Fruit fly (Drosophila melanogaster): Measurements from ENCODE around the gene D19B.

The D19B gene

DNA sequence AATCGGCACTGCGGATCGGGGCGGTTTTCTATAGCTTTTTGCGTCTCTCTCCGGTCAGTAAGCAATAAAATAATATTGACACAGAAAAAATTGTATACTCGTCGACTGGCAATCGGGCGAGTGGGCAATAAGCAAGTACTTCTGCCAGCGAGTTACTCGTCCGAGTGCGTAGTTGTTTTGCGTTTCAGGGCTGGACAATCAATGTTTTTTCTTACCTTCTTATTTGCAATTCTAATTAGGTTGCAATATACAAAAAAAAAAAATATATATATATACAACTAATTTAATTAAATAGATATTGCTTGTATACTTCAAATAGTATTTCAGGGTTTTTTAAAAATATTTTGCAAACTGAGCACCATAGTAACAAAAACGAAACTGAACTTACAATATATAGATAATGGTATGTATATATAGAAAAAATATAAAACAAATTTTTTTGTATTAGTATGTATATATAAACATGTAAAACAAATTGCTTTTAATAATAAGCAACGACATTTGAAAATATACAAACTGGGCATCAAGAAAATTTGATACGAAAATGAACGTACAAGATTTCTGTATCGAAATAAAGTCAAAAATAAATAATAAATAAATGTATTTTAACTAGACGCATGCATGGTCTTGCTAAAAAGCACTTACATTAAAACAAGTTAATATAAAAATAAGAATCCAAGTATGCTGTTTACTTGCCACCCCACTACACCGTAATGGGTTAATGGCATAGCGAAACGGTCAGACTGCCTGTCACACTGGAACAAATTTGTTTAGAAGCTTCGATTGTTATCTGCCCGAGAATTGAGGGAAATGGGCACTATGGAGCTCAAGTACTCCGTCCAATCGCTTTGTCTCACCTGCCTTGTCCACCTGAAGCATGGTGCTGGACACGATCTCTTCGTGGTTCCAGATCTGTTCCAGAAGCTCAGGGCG is 4.5 kb upstream of the D19B start, which contains the start of the genes D19A and CG7386 (continued):
- TF ChIP-seq Sox102F (GFP tag; optimal IDR thresholded peaks at IDR 0.05) = peak; percentile 58
- no peak for TF ChIP-seq p53 (GFP tag; optimal IDR thresholded peaks at IDR 0.05)
- TF ChIP-seq CG14050 (GFP tag; IDR thresholded peaks at IDR 0.05) = peak; percentile 47
- TF ChIP-seq Scr (GFP tag; IDR thresholded peaks at IDR 0.05; ENCODE audit: partially characterized antibody) = no peak
- TF ChIP-seq Asciz (GFP tag; optimal IDR thresholded peaks at IDR 0.05) = no peak
- no peak for TF ChIP-seq org-1 (GFP tag; optimal IDR thresholded peaks at IDR 0.05)
- no peak for TF ChIP-seq klu (GFP tag; IDR thresholded peaks at IDR 0.05)
- TF ChIP-seq CG10979 (tag; optimal IDR thresholded peaks at IDR 0.05) = peak; percentile 33
- peak; percentile 15; the same call in 1 of the 2 replicates for TF ChIP-seq chm (GFP tag; IDR thresholded peaks at IDR 0.05)
- TF ChIP-seq bigmax (GFP tag; optimal IDR thresholded peaks at IDR 0.05) = no peak
- no peak for TF ChIP-seq CG1529 (GFP tag; optimal IDR thresholded peaks at IDR 0.05)
- TF ChIP-seq CG11504 (tag; optimal IDR thresholded peaks at IDR 0.05) = peak; percentile 61
- peak; percentile 30 to 41 for TF ChIP-seq Pdp1 (GFP tag; optimal IDR thresholded peaks at IDR 0.05)
- TF ChIP-seq MTF-1 (GFP tag; optimal IDR thresholded peaks at IDR 0.05; ENCODE audit: borderline replicate concordance) = peak; percentile 8
- no peak for TF ChIP-seq Hey (tag; optimal IDR thresholded peaks at IDR 0.05)
- no peak for TF ChIP-seq corto (GFP tag; optimal IDR thresholded peaks at IDR 0.05)
- peak; percentile 5 for TF ChIP-seq Chrac-16 (GFP tag; optimal IDR thresholded peaks at IDR 0.05)
- no peak for TF ChIP-seq CG2129 (GFP tag; IDR thresholded peaks at IDR 0.05; ENCODE audit: partially characterized antibody)
- TF ChIP-seq exex (tag; optimal IDR thresholded peaks at IDR 0.05) = no peak
- no peak for TF ChIP-seq Kr (GFP tag; optimal IDR thresholded peaks at IDR 0.05)
- peak; percentile 45 for TF ChIP-seq Aef1 (GFP tag; IDR thresholded peaks at IDR 0.05)
- TF ChIP-seq vnd (GFP tag; IDR thresholded peaks at IDR 0.05; ENCODE audit: partially characterized antibody) = no peak
- TF ChIP-seq CG1832 (GFP tag; optimal IDR thresholded peaks at IDR 0.05) = no peak
- TF ChIP-seq nerfin-1 (tag; optimal IDR thresholded peaks at IDR 0.05) = peak; percentile 16
- TF ChIP-seq CG8388 (GFP tag; optimal IDR thresholded peaks at IDR 0.05) = peak; percentile 30
- TF ChIP-seq hth (optimal IDR thresholded peaks at IDR 0.05) = no peak
- no peak for TF ChIP-seq ems (GFP tag; optimal IDR thresholded peaks at IDR 0.05)
- peak; percentile 63 for TF ChIP-seq D19B (GFP tag; optimal IDR thresholded peaks at IDR 0.05)
- TF ChIP-seq CG11723 (GFP tag; optimal IDR thresholded peaks at IDR 0.05) = peak; percentile 16
- TF ChIP-seq CG12236 (GFP tag; optimal IDR thresholded peaks at IDR 0.05) = no peak
- TF ChIP-seq twi (tag; optimal IDR thresholded peaks at IDR 0.05) = no peak
- peak; percentile 50 for TF ChIP-seq dmrt11E (tag; optimal IDR thresholded peaks at IDR 0.05)
- no peak for TF ChIP-seq pros (GFP tag; optimal IDR thresholded peaks at IDR 0.05)
- TF ChIP-seq fd96Cb (tag; optimal IDR thresholded peaks at IDR 0.05) = peak; percentile 22
- peak; percentile 53 for TF ChIP-seq Sox100B (GFP tag; optimal IDR thresholded peaks at IDR 0.05)
- no peak for TF ChIP-seq wdn (GFP tag; IDR thresholded peaks at IDR 0.05)
- TF ChIP-seq CG8924 (tag; optimal IDR thresholded peaks at IDR 0.05) = peak; percentile 69
- no peak for TF ChIP-seq CG4404 (GFP tag; IDR thresholded peaks at IDR 0.05)
- TF ChIP-seq CG5180 (GFP tag; optimal IDR thresholded peaks at IDR 0.05) = peak; percentile 29
- TF ChIP-seq nerfin-2 (GFP tag; IDR thresholded peaks at IDR 0.05; ENCODE audit: partially characterized antibody) = no peak
- peak; percentile 54; the same call in 1 of the 2 replicates for TF ChIP-seq stc (GFP tag; IDR thresholded peaks at IDR 0.05)
- peak; percentile 25 for TF ChIP-seq sug (tag; optimal IDR thresholded peaks at IDR 0.05)
- no peak for TF ChIP-seq Abd-B (GFP tag; optimal IDR thresholded peaks at IDR 0.05)
- no peak for TF ChIP-seq CG9797 (GFP tag; optimal IDR thresholded peaks at IDR 0.05)
- TF ChIP-seq CG31441 (GFP tag; IDR thresholded peaks at IDR 0.05) = peak; percentile 57
- TF ChIP-seq mam (GFP tag; optimal IDR thresholded peaks at IDR 0.05) = peak; percentile 74
- peak; percentile 2 for TF ChIP-seq lbe (GFP tag; optimal IDR thresholded peaks at IDR 0.05)
- peak; percentile 44 for TF ChIP-seq CG17359 (tag; optimal IDR thresholded peaks at IDR 0.05)

Data from whole organism, embryonic.